Worm (Caenorhabditis elegans) whole organism, early embryonic: Measurements from ENCODE around the gene let-711.

Experiments used
- F13C5.2 ChIP-seq: sonication (generic microtip); optimal IDR thresholded peaks from 2 replicates; lab custom pipeline; 2017; ENCODE audit warnings: mild to moderate bottlenecking, missing genetic modification characterization, inconsistent platforms, missing compliant biosample characterization
- aly-1 ChIP-seq: sonication (generic microtip); optimal IDR thresholded peaks from 2 replicates; lab custom pipeline; 2016; ENCODE audit warnings: missing genetic modification characterization, missing compliant biosample characterization
- ama-1 ChIP-seq: fragments of 150-350 bp; optimal IDR thresholded peaks from 2 replicates; lab custom pipeline; 2014
- ceh-13 ChIP-seq: fragments of 200-800 bp; sonication (Bioruptor generic); optimal IDR thresholded peaks from 2 replicates; lab custom pipeline; 2018; ENCODE audit warnings: mild to moderate bottlenecking, missing genetic modification characterization, missing compliant biosample characterization
- ets-7 ChIP-seq: sonication (generic microtip); optimal IDR thresholded peaks from 2 replicates; lab custom pipeline; 2016; ENCODE audit warnings: missing genotype, missing genetic modification characterization, missing compliant biosample characterization
- flt-1 ChIP-seq: fragments of 200-800 bp; sonication (Bioruptor generic); IDR thresholded peaks from 2 replicates; pipeline ENCODE4 v1.3.6; 2022; ENCODE audit warnings: missing genetic modification characterization, missing compliant biosample characterization
- hmbx-1 ChIP-seq: sonication (generic microtip); optimal IDR thresholded peaks from 2 replicates; lab custom pipeline; 2016; ENCODE audit warnings: mild to moderate bottlenecking, missing genetic modification characterization, missing compliant biosample characterization
- hmg-4 ChIP-seq: fragments of 200-800 bp; sonication (Bioruptor generic); optimal IDR thresholded peaks from 2 replicates; lab custom pipeline; 2018; ENCODE audit warnings: mild to moderate bottlenecking, missing genetic modification characterization, missing compliant biosample characterization
- hnd-1 ChIP-seq: sonication (generic microtip); optimal IDR thresholded peaks from 2 replicates; lab custom pipeline; 2016; ENCODE audit warnings: missing genetic modification characterization, missing compliant biosample characterization
- pes-1 ChIP-seq: fragments of 200-800 bp; sonication (Bioruptor generic); IDR thresholded peaks from 2 replicates; pipeline ENCODE4 v1.3.6; 2022; ENCODE audit warnings: missing genetic modification reagents, missing genetic modification characterization, missing compliant biosample characterization
- sea-1 ChIP-seq: fragments of 200-800 bp; sonication (Bioruptor generic); conservative IDR thresholded peaks from 2 replicates; pipeline ENCODE4 v1.3.6; 2022; ENCODE audit warnings: missing genetic modification characterization, missing compliant biosample characterization
- tbx-11 ChIP-seq: fragments of 200-800 bp; sonication (Bioruptor generic); IDR thresholded peaks from 2 replicates; pipeline ENCODE4 v1.3.6; 2022; ENCODE audit warnings: missing genetic modification characterization, missing compliant biosample characterization
- tbx-37 ChIP-seq: fragments of 200-800 bp; sonication (Bioruptor generic); conservative IDR thresholded peaks from 2 replicates; pipeline ENCODE4 v1.3.6; 2022; ENCODE audit warnings: missing genetic modification reagents, missing genetic modification characterization, missing compliant biosample characterization
- tra-4 ChIP-seq: sonication (generic microtip); optimal IDR thresholded peaks from 2 replicates; lab custom pipeline; 2017; ENCODE audit warnings: missing genetic modification characterization, missing compliant biosample characterization

let-711 gene

ce11 chrIII:7005350-7005749 lies 58.8 kb downstream of the let-711 start, which contains the start of gene C06E8.5:
Gene C06E8.5, minus strand, starts transcription at chrIII:7005450.
- TF ChIP-seq F13C5.2 (tag; lab: Kevin White, UChicago) (no peak), hmbx-1 (tag; lab: Kevin White, UChicago) (no peak), flt-1 (GFP tag; lab: Robert Waterston, UW) (no peak), hmg-4 (no peak), ceh-13 (GFP tag; lab: Kevin White, UChicago) (no peak), pes-1 (GFP tag; lab: Robert Waterston, UW) (no peak), ama-1 (lab: Kevin White, UChicago) (no peak), hnd-1 (tag; lab: Kevin White, UChicago) (no peak), aly-1 (no peak), tbx-37 (GFP tag; lab: Robert Waterston, UW) (no peak), ets-7 (tag; lab: Kevin White, UChicago) (no peak), sea-1 (GFP tag; lab: Robert Waterston, UW) (no peak), tra-4 (tag; lab: Kevin White, UChicago) (no peak), tbx-11 (no peak)
